Worm (Caenorhabditis elegans) whole organism, late embryonic: ENCODE measurements around the gene K02E2.11.

Source experiments
- F13H6.1 ChIP-seq: sonication (generic microtip); optimal IDR thresholded peaks from 2 replicates; lab custom pipeline; 2016; ENCODE audit warnings: missing genetic modification characterization, missing compliant biosample characterization
- K02D7.2 ChIP-seq: sonication (generic microtip); optimal IDR thresholded peaks from 2 replicates; lab custom pipeline; 2017; ENCODE audit warnings: mild to moderate bottlenecking, missing genetic modification characterization, missing compliant biosample characterization
- ama-1 ChIP-seq: fragments of 150-350 bp; optimal IDR thresholded peaks from 2 replicates; lab custom pipeline; 2014
- ceh-18 ChIP-seq: sonication (generic microtip); optimal IDR thresholded peaks from 2 replicates; lab custom pipeline; 2016; ENCODE audit warnings: missing genetic modification characterization, missing compliant biosample characterization
- ceh-24 ChIP-seq: sonication (generic microtip); optimal IDR thresholded peaks from 2 replicates; lab custom pipeline; 2016; ENCODE audit warnings: mild to moderate bottlenecking, missing genetic modification characterization, missing compliant biosample characterization
- dve-1 ChIP-seq: sonication (generic microtip); optimal IDR thresholded peaks from 2 replicates; lab custom pipeline; 2017; ENCODE audit warnings: antibody characterized with exemption, mild to moderate bottlenecking, missing genetic modification characterization, missing compliant biosample characterization
- hlh-15 ChIP-seq: sonication (generic microtip); optimal IDR thresholded peaks from 2 replicates; lab custom pipeline; 2016; ENCODE audit warnings: missing genetic modification characterization, missing compliant biosample characterization
- hlh-8 ChIP-seq: sonication (generic microtip); optimal IDR thresholded peaks from 2 replicates; lab custom pipeline; 2016; ENCODE audit warnings: missing genotype, missing genetic modification characterization, missing compliant biosample characterization
- pat-9 ChIP-seq: fragments of 200-800 bp; sonication (Bioruptor generic); optimal IDR thresholded peaks from 2 replicates; lab custom pipeline; 2018; ENCODE audit warnings: mild to moderate bottlenecking, missing genetic modification characterization, moderate library complexity, missing compliant biosample characterization
- pax-1 ChIP-seq: fragments of 150-350 bp; optimal IDR thresholded peaks from 2 replicates; lab custom pipeline; 2014; ENCODE audit warnings: missing biosample characterization, missing genetic modification characterization
- pha-2 ChIP-seq: sonication (generic microtip); optimal IDR thresholded peaks from 2 replicates; lab custom pipeline; 2017; ENCODE audit warnings: mild to moderate bottlenecking, missing genetic modification characterization, missing compliant biosample characterization
- tbx-7 ChIP-seq: sonication (generic microtip); optimal IDR thresholded peaks from 2 replicates; lab custom pipeline; 2016; ENCODE audit warnings: missing genotype, missing genetic modification characterization, missing compliant biosample characterization
- unc-86 ChIP-seq: sonication (generic microtip); optimal IDR thresholded peaks from 2 replicates; lab custom pipeline; 2016; ENCODE audit warnings: missing genetic modification characterization, missing compliant biosample characterization

ce11 chrV:20351195-20351594 lies 31.9 kb upstream of the K02E2.11 start, which contains the start of gene K02E2.1:
- no peak for TF ChIP-seq unc-86 (tag; lab: Kevin White, UChicago)
- TF ChIP-seq F13H6.1 (tag; lab: Kevin White, UChicago) = no peak
- TF ChIP-seq ama-1 (lab: Kevin White, UChicago) = no peak
- no peak for TF ChIP-seq pax-1 (tag; lab: Kevin White, UChicago)
- TF ChIP-seq pha-2 = no peak
- TF ChIP-seq pat-9 (tag; lab: Kevin White, UChicago) = no peak
- no peak for TF ChIP-seq hlh-15 (tag; lab: Kevin White, UChicago)
- TF ChIP-seq ceh-24 = no peak
- no peak for TF ChIP-seq ceh-18
- TF ChIP-seq tbx-7 = no peak
- no peak for TF ChIP-seq hlh-8 (tag; lab: Kevin White, UChicago)
- TF ChIP-seq K02D7.2 (tag; lab: Kevin White, UChicago) = no peak
- no peak for TF ChIP-seq dve-1 (tag; lab: Kevin White, UChicago)
